Fruit fly (Drosophila melanogaster): Measurements from ENCODE around the gene Cdk5alpha.

Cdk5alpha gene

DNA sequence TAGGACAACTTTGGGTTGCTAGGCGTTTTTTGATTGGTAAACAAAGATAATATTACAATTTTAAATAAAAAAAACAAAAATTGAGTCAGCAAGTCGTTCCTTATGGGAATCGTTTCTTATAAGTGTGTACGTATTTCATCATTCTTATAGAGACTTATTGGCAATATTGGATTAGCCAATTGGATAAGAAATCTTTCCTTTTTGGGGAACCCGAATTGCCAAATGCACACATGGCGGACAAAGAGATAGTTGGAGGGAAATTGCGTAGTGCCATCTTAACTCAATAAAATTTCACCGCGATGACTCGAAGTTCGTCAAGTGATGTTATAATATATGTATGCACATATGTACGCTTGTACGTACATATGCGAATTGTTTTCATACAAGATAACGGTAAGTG is 19.5 kb downstream of the Cdk5alpha start:
- TF ChIP-seq CG8478 (optimal IDR thresholded peaks at IDR 0.05) (no peak), usp (GFP tag; optimal IDR thresholded peaks at IDR 0.05) (no peak), pan (optimal IDR thresholded peaks at IDR 0.05) (no peak), EcR (GFP tag; optimal IDR thresholded peaks at IDR 0.05) (no peak), psq (optimal IDR thresholded peaks at IDR 0.05) (no peak), Dll (optimal IDR thresholded peaks at IDR 0.05) (no peak)

DNA sequence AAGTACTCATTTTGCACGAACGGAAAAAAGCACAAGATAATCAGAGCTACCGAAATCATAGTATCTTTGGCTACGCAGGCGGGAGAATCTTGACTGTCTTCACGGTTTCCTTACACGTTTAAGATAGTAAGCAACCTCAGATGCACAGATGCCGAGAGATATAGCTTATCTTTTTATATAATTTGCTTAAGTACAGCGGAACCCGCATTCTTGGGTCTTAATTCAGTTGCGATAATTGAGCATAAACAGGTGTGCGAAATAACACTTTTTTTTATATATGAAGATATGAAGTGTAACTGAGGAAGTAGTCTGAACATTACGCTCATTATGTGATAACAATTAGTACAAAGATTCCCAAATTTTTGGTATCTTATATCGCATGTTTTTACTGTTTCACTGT is 30.0 kb downstream of the Cdk5alpha start, which contains the start of gene CG34043:
Gene CG34043 (minus strand): TSS at position 101 of the 400 bp plus-strand sequence.
- no peak for TF ChIP-seq Dll (optimal IDR thresholded peaks at IDR 0.05)
- TF ChIP-seq psq (optimal IDR thresholded peaks at IDR 0.05), result no peak
- TF ChIP-seq CG8478 (optimal IDR thresholded peaks at IDR 0.05), result no peak
- no peak for TF ChIP-seq pan (optimal IDR thresholded peaks at IDR 0.05)
- TF ChIP-seq usp (GFP tag; optimal IDR thresholded peaks at IDR 0.05), result no peak
- no peak for TF ChIP-seq EcR (GFP tag; optimal IDR thresholded peaks at IDR 0.05)

DNA sequence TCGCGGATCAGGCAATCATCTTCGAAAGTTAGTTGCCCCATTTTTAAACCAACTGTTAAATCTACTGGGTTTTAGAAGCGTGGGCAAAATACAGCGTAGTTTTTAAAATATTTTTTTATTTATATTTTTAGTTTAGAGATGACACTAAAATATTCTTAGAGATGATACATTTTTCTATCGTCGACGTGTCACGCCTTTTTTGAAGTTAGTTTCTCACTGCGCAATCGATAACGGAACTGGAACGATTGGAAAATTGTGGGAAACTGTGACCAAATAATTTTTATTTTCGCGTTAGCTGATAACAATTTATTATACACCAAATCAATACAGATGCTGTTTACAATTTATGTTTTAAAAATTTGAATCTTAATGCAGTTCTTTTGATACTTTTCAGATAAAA is 32.1 kb downstream of the Cdk5alpha start, which contains the start of gene Utx:
Gene Utx (minus strand): TSS at position 154 of the 400 bp plus-strand sequence.
- TF ChIP-seq Dll (optimal IDR thresholded peaks at IDR 0.05), result no peak
- no peak for TF ChIP-seq usp (GFP tag; optimal IDR thresholded peaks at IDR 0.05)
- TF ChIP-seq EcR (GFP tag; optimal IDR thresholded peaks at IDR 0.05), result no peak
- TF ChIP-seq psq (optimal IDR thresholded peaks at IDR 0.05), result no peak
- TF ChIP-seq CG8478 (optimal IDR thresholded peaks at IDR 0.05), result no peak
- TF ChIP-seq pan (optimal IDR thresholded peaks at IDR 0.05), result no peak

DNA sequence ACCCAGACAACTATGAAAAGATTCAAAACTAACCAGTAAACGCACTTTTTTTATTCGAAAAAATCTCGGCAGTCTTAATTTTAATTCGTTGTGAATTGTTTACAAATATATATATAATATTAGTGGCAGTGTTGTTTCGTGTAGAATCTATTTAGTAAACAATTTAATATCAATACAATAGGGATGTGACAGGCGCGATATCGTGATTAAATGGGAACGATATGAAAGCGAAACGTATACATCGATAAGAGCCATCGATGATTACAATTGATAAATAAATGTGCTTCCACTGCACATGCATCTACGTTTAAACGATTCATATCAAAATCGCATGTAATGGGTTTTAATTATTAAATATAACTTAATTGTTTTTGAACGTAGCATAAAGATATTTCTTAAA is 33.4 kb downstream of the Cdk5alpha start:
- TF ChIP-seq psq (optimal IDR thresholded peaks at IDR 0.05) (no peak), CG8478 (optimal IDR thresholded peaks at IDR 0.05) (no peak), Dll (optimal IDR thresholded peaks at IDR 0.05) (no peak)

DNA sequence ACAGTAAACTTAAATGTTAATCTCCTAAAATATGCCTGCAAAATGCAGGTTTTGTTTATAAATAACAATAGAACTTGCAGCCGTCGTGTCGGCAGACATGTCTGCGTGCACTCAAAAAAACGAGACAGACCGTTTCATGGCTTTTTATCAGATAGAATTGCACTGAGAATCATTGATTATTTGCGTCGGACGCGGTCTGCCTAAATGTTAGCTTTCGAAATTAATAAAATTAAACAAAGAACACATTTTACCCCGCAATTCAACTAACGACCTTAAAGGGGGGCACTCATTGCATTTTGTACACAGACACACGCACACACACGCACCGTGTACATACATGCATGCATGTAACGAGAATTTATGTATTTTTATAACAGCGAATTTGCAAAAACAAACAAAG is 33.9 kb downstream of the Cdk5alpha start:
- no peak for TF ChIP-seq Dll (optimal IDR thresholded peaks at IDR 0.05)
- no peak for TF ChIP-seq CG8478 (optimal IDR thresholded peaks at IDR 0.05)

DNA sequence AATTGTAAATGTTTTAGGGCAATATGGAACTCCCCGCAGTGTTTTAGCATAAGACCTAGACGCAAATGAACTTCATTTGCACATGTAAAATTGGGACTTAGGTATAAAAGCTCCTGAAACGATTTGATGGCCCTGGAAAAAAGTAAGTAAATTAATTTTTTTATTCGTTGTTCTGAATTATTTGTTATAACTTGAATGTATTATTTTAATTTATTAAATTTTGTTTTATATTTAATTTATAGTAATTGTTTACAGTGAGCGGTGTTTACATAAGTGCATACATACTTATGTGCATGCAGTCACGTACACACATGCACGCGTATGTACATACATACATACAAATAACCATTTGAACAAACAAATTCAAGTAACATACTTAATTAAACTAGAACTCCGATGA is 34.3 kb downstream of the Cdk5alpha start:
- no peak for TF ChIP-seq CG8478 (optimal IDR thresholded peaks at IDR 0.05)
- TF ChIP-seq pan (optimal IDR thresholded peaks at IDR 0.05), result no peak
- no peak for TF ChIP-seq psq (optimal IDR thresholded peaks at IDR 0.05)
- TF ChIP-seq EcR (GFP tag; optimal IDR thresholded peaks at IDR 0.05), result no peak
- no peak for TF ChIP-seq Dll (optimal IDR thresholded peaks at IDR 0.05)
- no peak for TF ChIP-seq usp (GFP tag; optimal IDR thresholded peaks at IDR 0.05)

DNA sequence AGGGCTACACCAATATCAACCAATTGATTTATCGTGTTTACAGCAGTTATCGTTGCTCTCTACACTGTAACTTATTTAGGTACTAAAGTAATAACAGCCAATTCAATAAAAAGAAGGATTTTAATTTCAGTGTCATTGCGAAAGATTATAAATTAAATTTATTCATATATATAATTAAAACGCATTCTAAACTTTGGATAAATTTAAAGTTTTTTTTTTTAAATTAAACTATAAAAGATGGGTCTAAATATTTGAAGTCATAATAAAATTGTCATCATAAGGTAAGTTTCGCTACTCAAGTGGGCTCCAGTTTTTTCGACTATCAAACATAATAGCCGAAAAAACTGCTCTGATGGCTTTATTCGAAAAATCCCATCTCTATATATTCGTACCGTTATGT is 38.5 kb downstream of the Cdk5alpha start, which contains the start of gene trk:
Gene trk (minus strand): TSS at position 101 of the 400 bp plus-strand sequence.
- no peak for TF ChIP-seq psq (optimal IDR thresholded peaks at IDR 0.05)

DNA sequence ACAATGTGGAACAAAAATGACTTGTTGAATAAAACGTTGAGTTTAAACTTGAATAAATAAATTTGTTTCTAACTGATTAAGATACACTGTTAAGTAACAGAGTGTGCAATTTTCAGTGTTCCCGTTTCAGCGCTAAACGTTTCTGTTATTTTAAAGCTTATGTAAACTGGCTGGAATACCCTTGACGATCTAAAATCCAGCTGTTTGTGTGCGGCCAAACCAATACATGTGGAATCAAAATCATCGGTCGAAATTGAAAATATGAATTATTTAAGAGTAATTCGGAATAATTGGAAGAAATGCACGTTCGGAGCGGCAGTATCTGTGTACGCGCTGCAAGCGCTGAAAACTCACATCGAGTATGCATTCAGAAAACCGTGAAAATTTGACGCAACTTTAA is 40.9 kb downstream of the Cdk5alpha start, which contains the start of gene Mulk:
Gene Mulk (plus strand): TSS at position 198 of the 400 bp plus-strand sequence.
- TF ChIP-seq usp (GFP tag; optimal IDR thresholded peaks at IDR 0.05) (no peak), psq (optimal IDR thresholded peaks at IDR 0.05) (no peak), EcR (GFP tag; optimal IDR thresholded peaks at IDR 0.05) (no peak), CG8478 (optimal IDR thresholded peaks at IDR 0.05) (no peak), pan (optimal IDR thresholded peaks at IDR 0.05) (no peak)

DNA sequence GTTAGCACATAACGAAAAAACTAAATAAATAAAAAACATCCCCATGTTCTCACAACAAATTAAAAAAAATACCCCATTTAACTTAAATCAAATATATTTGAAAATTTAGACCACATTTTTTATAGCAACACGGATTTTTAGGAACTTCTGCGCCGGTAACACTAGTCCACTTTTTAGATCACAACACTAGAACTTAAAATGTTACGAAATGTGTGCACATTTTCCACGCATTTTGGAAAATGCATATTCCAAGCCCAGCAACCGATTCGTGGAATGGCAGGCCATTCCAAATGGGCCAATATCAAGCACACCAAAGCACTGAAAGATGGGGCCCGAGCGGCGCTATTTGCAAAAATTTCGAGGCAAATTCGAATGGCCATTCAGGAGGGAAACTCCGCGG is 42.1 kb downstream of the Cdk5alpha start, which contains the start of gene CG4957:
Gene CG4957 (plus strand): TSS at position 185 of the 400 bp plus-strand sequence.
- TF ChIP-seq Dll (optimal IDR thresholded peaks at IDR 0.05), result no peak
- no peak for TF ChIP-seq CG8478 (optimal IDR thresholded peaks at IDR 0.05)
- no peak for TF ChIP-seq psq (optimal IDR thresholded peaks at IDR 0.05)
- no peak for TF ChIP-seq pan (optimal IDR thresholded peaks at IDR 0.05)
- TF ChIP-seq usp (GFP tag; optimal IDR thresholded peaks at IDR 0.05), result no peak
- no peak for TF ChIP-seq EcR (GFP tag; optimal IDR thresholded peaks at IDR 0.05)

DNA sequence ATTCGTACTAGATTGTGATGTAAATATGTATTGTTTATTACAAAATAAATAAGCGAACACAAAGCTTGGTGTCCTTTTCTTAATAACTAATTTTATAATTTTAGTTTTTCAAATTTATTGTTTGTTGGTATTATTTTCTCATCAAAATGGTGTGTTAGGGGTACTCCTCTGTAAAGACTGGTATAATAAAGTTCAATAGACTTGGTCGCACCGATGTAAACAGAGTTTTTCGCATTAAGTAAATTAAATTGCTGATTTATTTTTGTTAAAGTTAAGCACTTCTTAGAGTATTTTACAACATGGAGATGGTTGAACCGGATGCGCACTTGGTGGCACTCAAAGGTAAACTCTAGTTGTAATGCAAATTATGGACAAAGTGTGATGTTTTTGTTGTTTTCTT is 44.2 kb downstream of the Cdk5alpha start, which contains the start of gene CG4953:
Gene CG4953 (plus strand): TSS at position 193 of the 400 bp plus-strand sequence.
- TF ChIP-seq usp (GFP tag; optimal IDR thresholded peaks at IDR 0.05), result no peak
- no peak for TF ChIP-seq CG8478 (optimal IDR thresholded peaks at IDR 0.05)
- no peak for TF ChIP-seq pan (optimal IDR thresholded peaks at IDR 0.05)
- TF ChIP-seq EcR (GFP tag; optimal IDR thresholded peaks at IDR 0.05), result no peak
- no peak for TF ChIP-seq psq (optimal IDR thresholded peaks at IDR 0.05)
- TF ChIP-seq Dll (optimal IDR thresholded peaks at IDR 0.05), result no peak

DNA sequence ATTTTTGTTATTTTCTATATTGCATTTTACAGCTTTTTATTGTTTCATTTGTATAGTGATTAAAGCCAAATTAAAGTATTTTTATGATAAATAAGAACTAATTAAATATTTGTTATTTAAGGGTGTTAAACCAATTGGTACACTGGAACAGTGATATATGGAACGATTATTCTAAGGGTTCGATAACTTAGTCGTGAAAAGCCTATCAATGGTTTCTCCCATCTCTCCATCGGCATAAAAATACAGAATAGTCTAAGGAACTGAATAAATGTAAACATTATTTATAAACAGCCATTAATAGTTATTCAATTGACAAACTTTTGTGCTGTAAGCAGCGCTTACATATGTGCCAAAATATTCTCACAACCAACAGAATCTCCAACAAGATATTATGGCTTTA is 45.6 kb downstream of the Cdk5alpha start, which contains the start of gene Mob3:
Gene Mob3 (plus strand): TSS at position 208 of the 400 bp plus-strand sequence.
- no peak for TF ChIP-seq usp (GFP tag; optimal IDR thresholded peaks at IDR 0.05)
- no peak for TF ChIP-seq CG8478 (optimal IDR thresholded peaks at IDR 0.05)
- TF ChIP-seq EcR (GFP tag; optimal IDR thresholded peaks at IDR 0.05), result no peak
- no peak for TF ChIP-seq Dll (optimal IDR thresholded peaks at IDR 0.05)
- TF ChIP-seq pan (optimal IDR thresholded peaks at IDR 0.05), result no peak
- TF ChIP-seq psq (optimal IDR thresholded peaks at IDR 0.05), result no peak

DNA sequence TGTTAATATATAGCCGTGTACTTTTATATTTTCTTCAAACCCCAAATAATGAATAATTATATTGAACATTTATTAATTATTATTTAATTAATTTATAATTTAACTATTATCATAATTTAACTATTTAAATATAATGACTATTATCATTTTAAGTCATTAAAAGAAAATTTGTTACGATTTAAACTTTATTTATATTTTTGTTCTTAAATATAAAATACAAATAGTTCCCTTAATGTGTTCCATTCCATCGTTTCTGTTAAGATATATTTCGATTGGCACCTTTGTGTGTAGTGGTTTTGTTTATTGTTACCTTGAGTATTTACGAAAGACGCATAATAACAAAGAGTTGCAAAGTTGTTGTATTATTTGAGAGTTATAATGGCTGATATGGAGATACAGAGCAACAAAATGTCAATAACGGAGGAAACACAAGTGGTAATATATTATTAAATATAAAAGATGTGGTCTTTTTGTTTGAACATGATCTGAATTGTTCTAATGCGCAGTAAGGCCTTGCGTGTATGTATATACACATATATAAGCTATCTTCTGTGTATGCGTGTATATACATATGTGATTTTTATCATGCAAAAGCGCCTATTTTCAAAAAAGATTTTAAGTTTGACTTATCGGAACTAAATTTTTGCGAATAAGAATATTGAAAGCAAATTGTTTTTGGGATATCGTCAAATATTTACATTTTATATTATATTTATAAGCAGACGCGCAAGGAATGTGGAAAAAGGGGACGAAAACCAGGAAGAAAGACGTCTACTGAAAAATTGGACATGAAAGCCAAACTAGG is 46.7 kb downstream of the Cdk5alpha start, which contains the start of gene REPTOR-BP:
Gene REPTOR-BP (plus strand): TSS at position 296 of the 805 bp plus-strand sequence.
- TF ChIP-seq usp (GFP tag; optimal IDR thresholded peaks at IDR 0.05), result no peak
- no peak for TF ChIP-seq pan (optimal IDR thresholded peaks at IDR 0.05)
- TF ChIP-seq CG8478 (optimal IDR thresholded peaks at IDR 0.05), result no peak
- TF ChIP-seq Dll (optimal IDR thresholded peaks at IDR 0.05), result no peak
- TF ChIP-seq psq (optimal IDR thresholded peaks at IDR 0.05), result no peak
- TF ChIP-seq EcR (GFP tag; optimal IDR thresholded peaks at IDR 0.05), result no peak
